Worm (Caenorhabditis elegans) whole organism, L4 larva: ENCODE results near the gene srg-10.

ENCODE experiments used
- ama-1 ChIP-seq: fragments of 150-350 bp; optimal IDR thresholded peaks from 2 replicates; lab custom pipeline; 2014; ENCODE audit warnings: inconsistent platforms, mixed read lengths
- mep-1 ChIP-seq: fragments of 150-350 bp; sonication (generic microtip); optimal IDR thresholded peaks from 3 replicates; lab custom pipeline; 2014; ENCODE audit warnings: missing biosample characterization, missing genetic modification characterization
- nhr-25 ChIP-seq: sonication (generic microtip); optimal IDR thresholded peaks from 2 replicates; lab custom pipeline; 2017; ENCODE audit warnings: missing genetic modification characterization, mild to moderate bottlenecking, missing compliant biosample characterization, antibody characterized with exemption, moderate library complexity, borderline replicate concordance; ENCODE audit not compliant: insufficient read depth
- unc-62 ChIP-seq, 3 experiments: fragments of 150-350 bp in 1 of 3; sonication (generic microtip); optimal IDR thresholded peaks in 2 of 3; peaks in 1 of 3; 1 replicate in 1 of 3; 2 replicates in 2 of 3; lab custom pipeline; 2014 to 2017; ENCODE audit warnings: missing biosample characterization in 3 of 3, missing genetic modification characterization in 3 of 3, missing genetic modification reagents in 3 of 3, missing genotype in 1 of 3

ce11 chrIII:4628165-4628564 is 49.4 kb upstream of the srg-10 start, which contains the start of gene clec-151:
- TF ChIP-seq ama-1 (lab: Kevin White, UChicago) (no peak), nhr-25 (tag; lab: Kevin White, UChicago) (no peak), unc-62 (GFP tag; optimal IDR thresholded peaks at IDR 0.05 in 1 of 2; lab: Kevin White, UChicago) (no peak), unc-62 (tag; optimal IDR thresholded peaks at IDR 0.05; lab: Kevin White, UChicago) (no peak), mep-1 (tag; lab: Kevin White, UChicago) (no peak)
